Fruit fly (Drosophila melanogaster) whole organism, adult: ENCODE measurements around the gene PIG-P.

ENCODE experiments used
- CG11617 ChIP-seq: fragments of 200-800 bp; sonication (Bioruptor generic); optimal IDR thresholded peaks from 2 replicates; lab custom pipeline; 2017; ENCODE audit warnings: mild to moderate bottlenecking, missing biosample characterization, missing genetic modification reagents, missing genetic modification characterization
- CG12768 ChIP-seq: fragments of 200-800 bp; sonication (Bioruptor generic); optimal IDR thresholded peaks from 2 replicates; lab custom pipeline; 2017; ENCODE audit warnings: missing biosample characterization, missing genetic modification characterization, mild to moderate bottlenecking, moderate library complexity, missing genetic modification reagents
- CG14711 ChIP-seq: fragments of 200-800 bp; sonication (Bioruptor generic); optimal IDR thresholded peaks from 2 replicates; lab custom pipeline; 2018; ENCODE audit warnings: missing biosample characterization, mild to moderate bottlenecking, missing genetic modification characterization, moderate library complexity
- CG1620 ChIP-seq: fragments of 200-800 bp; sonication (Bioruptor generic); optimal IDR thresholded peaks from 2 replicates; lab custom pipeline; 2016; ENCODE audit warnings: missing biosample characterization, missing genetic modification characterization
- CG33017 ChIP-seq: fragments of 200-800 bp; sonication (Bioruptor generic); optimal IDR thresholded peaks from 2 replicates; lab custom pipeline; 2018; ENCODE audit warnings: missing biosample characterization, mild to moderate bottlenecking, missing genetic modification characterization, moderate library complexity
- CG5204 ChIP-seq: fragments of 200-800 bp; sonication (Bioruptor generic); optimal IDR thresholded peaks from 2 replicates; lab custom pipeline; 2016; ENCODE audit warnings: missing biosample characterization, missing genetic modification characterization
- CG7045 ChIP-seq: fragments of 200-800 bp; sonication (Bioruptor generic); optimal IDR thresholded peaks from 2 replicates; lab custom pipeline; 2017; ENCODE audit warnings: missing biosample characterization, mild to moderate bottlenecking, missing genetic modification characterization
- CG7101 ChIP-seq: fragments of 200-800 bp; sonication (Bioruptor generic); optimal IDR thresholded peaks from 2 replicates; lab custom pipeline; 2018; ENCODE audit warnings: missing biosample characterization, mild to moderate bottlenecking, missing genetic modification characterization, moderate library complexity
- Clk ChIP-seq: fragments of 200-800 bp; sonication (Bioruptor generic); optimal IDR thresholded peaks from 2 replicates; lab custom pipeline; 2017; ENCODE audit warnings: missing biosample characterization, missing genetic modification characterization
- Crg-1 ChIP-seq: fragments of 200-800 bp; sonication (Bioruptor generic); optimal IDR thresholded peaks from 2 replicates; lab custom pipeline; 2016; ENCODE audit warnings: missing biosample characterization, missing genetic modification characterization
- Hr96 ChIP-seq: fragments of 200-800 bp; sonication (Bioruptor generic); optimal IDR thresholded peaks from 2 replicates; lab custom pipeline; 2016; ENCODE audit warnings: missing biosample characterization, missing genetic modification characterization
- Mnt ChIP-seq: fragments of 200-800 bp; sonication (Bioruptor generic); optimal IDR thresholded peaks from 2 replicates; lab custom pipeline; 2016; ENCODE audit warnings: missing biosample characterization, mild to moderate bottlenecking, missing genetic modification characterization
- bab1 ChIP-seq: fragments of 200-800 bp; sonication (Bioruptor generic); optimal IDR thresholded peaks from 3 replicates; lab custom pipeline; 2019; ENCODE audit warnings: missing biosample characterization, mild to moderate bottlenecking, missing genetic modification characterization, moderate library complexity
- cic ChIP-seq: fragments of 200-800 bp; sonication (Bioruptor generic); optimal IDR thresholded peaks from 2 replicates; lab custom pipeline; 2017; ENCODE audit warnings: missing biosample characterization, mild to moderate bottlenecking, missing genetic modification characterization, moderate library complexity
- cnc ChIP-seq, 2 experiments: fragments of >200 bp; optimal IDR thresholded peaks; 2 replicates each; lab custom pipeline; 2017
- kay ChIP-seq: fragments of 200-800 bp; sonication (Bioruptor generic); peaks from one replicate; lab custom pipeline; 2016; ENCODE audit warnings: missing biosample characterization, missing genetic modification characterization, borderline replicate concordance
- ovo ChIP-seq: fragments of 200-800 bp; sonication (Bioruptor generic); optimal IDR thresholded peaks from 2 replicates; lab custom pipeline; 2016; ENCODE audit warnings: missing biosample characterization, missing genetic modification characterization
- pad ChIP-seq: fragments of 200-800 bp; sonication (Bioruptor generic); optimal IDR thresholded peaks from 3 replicates; lab custom pipeline; 2017; ENCODE audit warnings: missing biosample characterization, missing genetic modification characterization, mild to moderate bottlenecking, moderate library complexity, missing genetic modification reagents
- tj ChIP-seq: fragments of 200-800 bp; sonication (Bioruptor generic); optimal IDR thresholded peaks from 3 replicates; lab custom pipeline; 2017; ENCODE audit warnings: missing biosample characterization, mild to moderate bottlenecking, missing genetic modification characterization, moderate library complexity
- toe ChIP-seq: fragments of 200-800 bp; sonication (Bioruptor generic); optimal IDR thresholded peaks from 2 replicates; lab custom pipeline; 2016; ENCODE audit warnings: missing biosample characterization, missing genetic modification characterization

Gene PIG-P

dm6 chr3R:26027903-26028302 lies 30.1 kb downstream of the PIG-P start:
- no peak for TF ChIP-seq cic (GFP tag; lab: Kevin White, UChicago)
- TF ChIP-seq toe (GFP tag; lab: Kevin White, UChicago), result no peak
- no peak for TF ChIP-seq CG5204 (GFP tag; lab: Kevin White, UChicago)
- TF ChIP-seq CG12768 (GFP tag; lab: Kevin White, UChicago), result no peak
- TF ChIP-seq tj (GFP tag; lab: Kevin White, UChicago), result no peak
- TF ChIP-seq CG7045 (GFP tag; lab: Kevin White, UChicago), result no peak
- no peak for TF ChIP-seq Hr96
- no peak for TF ChIP-seq bab1
- no peak for TF ChIP-seq CG11617 (GFP tag; lab: Kevin White, UChicago)
- no peak for TF ChIP-seq CG14711 (tag; lab: Kevin White, UChicago)
- no peak for TF ChIP-seq Mnt
- no peak for TF ChIP-seq Crg-1 (GFP tag; lab: Kevin White, UChicago)
- no peak for TF ChIP-seq cnc (optimal IDR thresholded peaks at IDR 0.05; lab: Kevin White, UChicago)
- no peak for TF ChIP-seq ovo (GFP tag; lab: Kevin White, UChicago)
- TF ChIP-seq pad, result no peak
- no peak for TF ChIP-seq CG1620 (GFP tag; lab: Kevin White, UChicago)
- no peak for TF ChIP-seq CG33017 (tag; lab: Kevin White, UChicago)
- TF ChIP-seq kay (GFP tag; lab: Kevin White, UChicago), result no peak
- TF ChIP-seq Clk (GFP tag; lab: Kevin White, UChicago), result no peak
- no peak for TF ChIP-seq CG7101 (tag; lab: Kevin White, UChicago)

- TF ChIP-seq tj (GFP tag; lab: Kevin White, UChicago), result no peak
These were observed 31.3 kb downstream of the PIG-P start for dm6 chr3R:26026631-26027274.

- no peak for TF ChIP-seq tj (GFP tag; lab: Kevin White, UChicago)
- TF ChIP-seq Clk (GFP tag; lab: Kevin White, UChicago), result no peak
- TF ChIP-seq toe (GFP tag; lab: Kevin White, UChicago), result no peak
- no peak for TF ChIP-seq cnc (optimal IDR thresholded peaks at IDR 0.05; lab: Kevin White, UChicago)
- no peak for TF ChIP-seq ovo (GFP tag; lab: Kevin White, UChicago)
- TF ChIP-seq CG7101 (tag; lab: Kevin White, UChicago), result no peak
- no peak for TF ChIP-seq pad
- TF ChIP-seq CG5204 (GFP tag; lab: Kevin White, UChicago), result no peak
- TF ChIP-seq CG7045 (GFP tag; lab: Kevin White, UChicago), result no peak
- TF ChIP-seq CG14711 (tag; lab: Kevin White, UChicago), result no peak
These were observed 33.3 kb downstream of the PIG-P start for dm6 chr3R:26024596-26025213.

dm6 chr3R:26023252-26023651 lies 34.8 kb downstream of the PIG-P start:
- TF ChIP-seq CG12768 (GFP tag; lab: Kevin White, UChicago) (no peak), CG33017 (tag; lab: Kevin White, UChicago) (no peak), CG5204 (GFP tag; lab: Kevin White, UChicago) (no peak), Clk (GFP tag; lab: Kevin White, UChicago) (no peak), bab1 (no peak), CG1620 (GFP tag; lab: Kevin White, UChicago) (no peak), toe (GFP tag; lab: Kevin White, UChicago) (no peak), pad (no peak), cic (GFP tag; lab: Kevin White, UChicago) (no peak), cnc (optimal IDR thresholded peaks at IDR 0.05; lab: Kevin White, UChicago) (no peak), Mnt (no peak), CG7101 (tag; lab: Kevin White, UChicago) (no peak), kay (GFP tag; lab: Kevin White, UChicago) (no peak), Crg-1 (GFP tag; lab: Kevin White, UChicago) (no peak), Hr96 (no peak), CG11617 (GFP tag; lab: Kevin White, UChicago) (no peak), ovo (GFP tag; lab: Kevin White, UChicago) (no peak)

- peak; percentile 43 for TF ChIP-seq toe (GFP tag; lab: Kevin White, UChicago)
- TF ChIP-seq CG1620 (GFP tag; lab: Kevin White, UChicago), result peak; percentile 12
- TF ChIP-seq CG12768 (GFP tag; lab: Kevin White, UChicago), result peak; percentile 53
- peak; percentile 44 for TF ChIP-seq CG14711 (tag; lab: Kevin White, UChicago)
- no peak for TF ChIP-seq Mnt
- peak; percentile 82 for TF ChIP-seq CG7045 (GFP tag; lab: Kevin White, UChicago)
- peak; percentile 60 for TF ChIP-seq pad
- TF ChIP-seq Clk (GFP tag; lab: Kevin White, UChicago), result no peak
- no peak for TF ChIP-seq kay (GFP tag; lab: Kevin White, UChicago)
- no peak for TF ChIP-seq cic (GFP tag; lab: Kevin White, UChicago)
- peak; percentile 81 for TF ChIP-seq CG11617 (GFP tag; lab: Kevin White, UChicago)
- peak; percentile 58 for TF ChIP-seq CG33017 (tag; lab: Kevin White, UChicago)
- peak; percentile 42 for TF ChIP-seq Hr96
- TF ChIP-seq CG7101 (tag; lab: Kevin White, UChicago), result peak; percentile 64
- peak; percentile 9 for TF ChIP-seq tj (GFP tag; lab: Kevin White, UChicago)
- TF ChIP-seq ovo (GFP tag; lab: Kevin White, UChicago), result no peak
- TF ChIP-seq cnc (optimal IDR thresholded peaks at IDR 0.05; lab: Kevin White, UChicago), result no peak
- peak; percentile 40 for TF ChIP-seq Crg-1 (GFP tag; lab: Kevin White, UChicago)
- TF ChIP-seq bab1, result peak; percentile 17
- peak; percentile 79 for TF ChIP-seq CG5204 (GFP tag; lab: Kevin White, UChicago)
These were observed 36.7 kb downstream of the PIG-P start for dm6 chr3R:26021195-26021914.
